Worm (Caenorhabditis elegans) whole organism, young adult: Measurements from ENCODE around the gene pdcd-2.
A peak's percentile ranks its signal among the peaks of the same experiment; 100 is the strongest.
"Not testable (repeated sequence)": the region's sequence is repeated elsewhere in the genome, so short reads cannot be mapped to it uniquely, and the experiment has no call there.

Experiments
- C17E4.6 ChIP-seq: fragments of 200-800 bp; sonication (Bioruptor generic); IDR thresholded peaks from 2 replicates; pipeline ENCODE4 v1.3.6; 2022; ENCODE audit warnings: missing genetic modification reagents, missing genetic modification characterization, missing compliant biosample characterization
- K11D2.4 ChIP-seq: fragments of 200-800 bp; sonication (Bioruptor generic); IDR thresholded peaks from 2 replicates; pipeline ENCODE4 v1.3.6; 2022; ENCODE audit warnings: missing genetic modification reagents, missing genetic modification characterization, missing compliant biosample characterization
- Y56A3A.18 ChIP-seq: fragments of 200-800 bp; sonication (Bioruptor generic); IDR thresholded peaks from 2 replicates; pipeline ENCODE4 v1.3.6; 2022; ENCODE audit warnings: missing genetic modification reagents, missing genetic modification characterization, missing compliant biosample characterization
- ZK185.1 ChIP-seq: sonication (generic microtip); optimal IDR thresholded peaks from 2 replicates; lab custom pipeline; 2016; ENCODE audit warnings: mild to moderate bottlenecking, missing genetic modification characterization, missing compliant biosample characterization; ENCODE audit not compliant: poor library complexity, severe bottlenecking
- attf-5 ChIP-seq: fragments of 200-800 bp; sonication (Bioruptor generic); optimal IDR thresholded peaks from 2 replicates; lab custom pipeline; 2018; ENCODE audit warnings: mild to moderate bottlenecking, missing genetic modification characterization, missing compliant biosample characterization
- attf-6 ChIP-seq: fragments of 200-800 bp; sonication (Bioruptor generic); IDR thresholded peaks from 2 replicates; pipeline ENCODE4 v1.3.6; 2022; ENCODE audit warnings: missing genetic modification reagents, missing genetic modification characterization, missing compliant biosample characterization
- cebp-1 ChIP-seq, 2 experiments: fragments of 200-800 bp in 1 of 2; sonication (Bioruptor generic) in 1 of 2; sonication (generic microtip) in 1 of 2; IDR thresholded peaks in 1 of 2; optimal IDR thresholded peaks in 1 of 2; 2 replicates each; pipeline versions ENCODE4 v1.3.6 to Lab custom; 2017 to 2022; ENCODE audit warnings: missing compliant biosample characterization in 2 of 2, missing genetic modification characterization in 2 of 2, mild to moderate bottlenecking in 1 of 2, missing genetic modification reagents in 1 of 2, moderate library complexity in 1 of 2
- ceh-100 ChIP-seq: fragments of 200-800 bp; sonication (Bioruptor generic); IDR thresholded peaks from 2 replicates; pipeline ENCODE4 v1.3.6; 2022; ENCODE audit warnings: missing genetic modification reagents, missing genetic modification characterization, missing compliant biosample characterization
- ceh-27 ChIP-seq: fragments of 200-800 bp; sonication (Bioruptor generic); optimal IDR thresholded peaks from 2 replicates; lab custom pipeline; 2018; ENCODE audit warnings: mild to moderate bottlenecking, missing genetic modification characterization, moderate library complexity, missing compliant biosample characterization
- ceh-79 ChIP-seq: sonication (generic microtip); optimal IDR thresholded peaks from 2 replicates; lab custom pipeline; 2017; ENCODE audit warnings: mild to moderate bottlenecking, missing genetic modification characterization, missing compliant biosample characterization
- chd-7 ChIP-seq: sonication (generic microtip); optimal IDR thresholded peaks from 2 replicates; lab custom pipeline; 2016; ENCODE audit warnings: mild to moderate bottlenecking, missing genetic modification characterization, moderate library complexity, missing compliant biosample characterization
- die-1 ChIP-seq: sonication (generic microtip); optimal IDR thresholded peaks from 2 replicates; lab custom pipeline; 2016; ENCODE audit warnings: missing genotype, mild to moderate bottlenecking, missing genetic modification characterization, missing compliant biosample characterization
- dox-1 ChIP-seq: fragments of 200-800 bp; sonication (Bioruptor generic); IDR thresholded peaks from 2 replicates; pipeline ENCODE4 v1.3.6; 2022; ENCODE audit warnings: missing genetic modification reagents, missing genetic modification characterization, missing compliant biosample characterization
- gei-17 ChIP-seq: fragments of 200-800 bp; sonication (Bioruptor generic); optimal IDR thresholded peaks from 2 replicates; lab custom pipeline; 2018; ENCODE audit warnings: mild to moderate bottlenecking, missing genetic modification characterization, missing compliant biosample characterization
- him-1 ChIP-seq: sonication (generic microtip); optimal IDR thresholded peaks from 2 replicates; lab custom pipeline; 2016; ENCODE audit warnings: missing genotype, missing genetic modification reagents, missing genetic modification characterization, missing compliant biosample characterization
- hlh-12 ChIP-seq: sonication (generic microtip); optimal IDR thresholded peaks from 2 replicates; lab custom pipeline; 2016; ENCODE audit warnings: missing genetic modification characterization, missing compliant biosample characterization
- hmg-1.2 ChIP-seq: fragments of 200-800 bp; sonication (Bioruptor generic); IDR thresholded peaks from 2 replicates; pipeline ENCODE4 v1.3.6; 2022; ENCODE audit warnings: missing genetic modification reagents, missing genetic modification characterization, missing compliant biosample characterization
- let-526 ChIP-seq: fragments of 200-800 bp; sonication (Bioruptor generic); IDR thresholded peaks from 2 replicates; pipeline ENCODE4 v1.3.6; 2022; ENCODE audit warnings: missing genetic modification reagents, missing genetic modification characterization, missing compliant biosample characterization
- lin-26 ChIP-seq: fragments of 200-800 bp; sonication (Bioruptor generic); IDR thresholded peaks from 2 replicates; pipeline ENCODE4 v1.3.6; 2022; ENCODE audit warnings: missing genetic modification reagents, missing genetic modification characterization, missing compliant biosample characterization
- lin-35 ChIP-seq, 3 experiments: fragments of 150-350 bp in 2 of 3; sonication (generic microtip) in 1 of 3; optimal IDR thresholded peaks; 2 replicates each; lab custom pipeline; 2014 to 2018; ENCODE audit warnings: missing biosample characterization in 3 of 3, missing genetic modification characterization in 3 of 3, missing genetic modification reagents in 3 of 3
- lin-40 ChIP-seq: sonication (generic microtip); optimal IDR thresholded peaks from 2 replicates; lab custom pipeline; 2016; ENCODE audit warnings: missing genetic modification characterization, mild to moderate bottlenecking, missing compliant biosample characterization, missing genotype, missing genetic modification reagents
- lin-54 ChIP-seq: fragments of 200-800 bp; sonication (Bioruptor generic); optimal IDR thresholded peaks from 2 replicates; lab custom pipeline; 2018; ENCODE audit warnings: mild to moderate bottlenecking, missing genetic modification characterization, missing compliant biosample characterization
- lsl-1 ChIP-seq: fragments of 200-800 bp; sonication (Bioruptor generic); optimal IDR thresholded peaks from 2 replicates; lab custom pipeline; 2018; ENCODE audit warnings: mild to moderate bottlenecking, missing genetic modification characterization, moderate library complexity, missing compliant biosample characterization
- lsy-27 ChIP-seq: sonication (generic microtip); optimal IDR thresholded peaks from 2 replicates; lab custom pipeline; 2017; ENCODE audit warnings: missing genetic modification characterization, mild to moderate bottlenecking, missing compliant biosample characterization, antibody characterized with exemption, missing genotype, borderline replicate concordance; ENCODE audit not compliant: insufficient read depth
- madf-10 ChIP-seq: sonication (generic microtip); optimal IDR thresholded peaks from 2 replicates; lab custom pipeline; 2016; ENCODE audit warnings: mild to moderate bottlenecking, missing genetic modification characterization, missing compliant biosample characterization
- madf-6 ChIP-seq: fragments of 200-800 bp; sonication (Bioruptor generic); IDR thresholded peaks from 2 replicates; pipeline ENCODE4 v1.3.6; 2022; ENCODE audit warnings: missing genetic modification reagents, missing genetic modification characterization, missing compliant biosample characterization
- nfya-1 ChIP-seq: sonication (generic microtip); optimal IDR thresholded peaks from 2 replicates; lab custom pipeline; 2017; ENCODE audit warnings: antibody characterized with exemption, missing compliant biosample characterization, missing genetic modification characterization, borderline replicate concordance; ENCODE audit not compliant: insufficient read depth
- nhr-80 ChIP-seq: sonication (generic microtip); optimal IDR thresholded peaks from 2 replicates; lab custom pipeline; 2016; ENCODE audit warnings: missing genetic modification characterization, missing compliant biosample characterization
- pbrm-1 ChIP-seq: fragments of 200-800 bp; sonication (Bioruptor generic); IDR thresholded peaks from 2 replicates; pipeline ENCODE4 v1.3.6; 2022; ENCODE audit warnings: missing genetic modification reagents, missing genetic modification characterization, missing compliant biosample characterization
- rcor-1 ChIP-seq: fragments of 200-800 bp; sonication (Bioruptor generic); IDR thresholded peaks from 2 replicates; pipeline ENCODE4 v1.3.6; 2022; ENCODE audit warnings: missing genetic modification reagents, missing genetic modification characterization, missing compliant biosample characterization
- repo-1 ChIP-seq: sonication (generic microtip); optimal IDR thresholded peaks from 2 replicates; lab custom pipeline; 2017; ENCODE audit warnings: mild to moderate bottlenecking, missing genetic modification characterization, missing compliant biosample characterization
- rpc-1 ChIP-seq, 2 experiments: fragments of 150-350 bp in 1 of 2; sonication (generic microtip) in 1 of 2; optimal IDR thresholded peaks; 2 replicates each; lab custom pipeline; 2014 to 2018; ENCODE audit warnings: missing biosample characterization in 1 of 2, missing genetic modification characterization in 1 of 2, missing genetic modification reagents in 1 of 2, missing genotype in 1 of 2
- snpc-1.1 ChIP-seq: sonication (generic microtip); optimal IDR thresholded peaks from 2 replicates; lab custom pipeline; 2017; ENCODE audit warnings: missing genetic modification characterization, mild to moderate bottlenecking, missing compliant biosample characterization, antibody characterized with exemption, moderate library complexity, missing genotype, missing genetic modification reagents; ENCODE audit not compliant: insufficient read depth
- snpc-3.4 ChIP-seq: sonication (generic microtip); optimal IDR thresholded peaks from 2 replicates; lab custom pipeline; 2017; ENCODE audit warnings: missing genetic modification characterization, mild to moderate bottlenecking, missing compliant biosample characterization, antibody characterized with exemption, moderate library complexity, missing genotype, missing genetic modification reagents
- snpc-4 ChIP-seq, 5 experiments: fragments of 150-350 bp in 1 of 5; sonication (generic microtip) in 4 of 5; optimal IDR thresholded peaks; 2 replicates each; lab custom pipeline; 2014 to 2018; ENCODE audit warnings: missing genetic modification characterization in 5 of 5, missing biosample characterization in 3 of 5, antibody characterized with exemption in 2 of 5, mild to moderate bottlenecking in 2 of 5, missing compliant biosample characterization in 2 of 5, missing genotype in 2 of 5, moderate library complexity in 2 of 5, missing genetic modification reagents in 1 of 5
- somi-1 ChIP-seq: fragments of 200-800 bp; sonication (Bioruptor generic); optimal IDR thresholded peaks from 2 replicates; lab custom pipeline; 2018; ENCODE audit warnings: mild to moderate bottlenecking, missing genetic modification characterization, missing compliant biosample characterization
- sptf-2 ChIP-seq: fragments of 200-800 bp; sonication (Bioruptor generic); optimal IDR thresholded peaks from 2 replicates; lab custom pipeline; 2018; ENCODE audit warnings: mild to moderate bottlenecking, missing genetic modification characterization, missing compliant biosample characterization
- ztf-18 ChIP-seq: sonication (generic microtip); optimal IDR thresholded peaks from 2 replicates; lab custom pipeline; 2016; ENCODE audit warnings: missing genotype, mild to moderate bottlenecking, missing genetic modification characterization, missing compliant biosample characterization
- ztf-22 ChIP-seq: fragments of 200-800 bp; sonication (Bioruptor generic); optimal IDR thresholded peaks from 2 replicates; lab custom pipeline; 2018; ENCODE audit warnings: mild to moderate bottlenecking, missing genetic modification characterization, moderate library complexity, missing compliant biosample characterization

The pdcd-2 gene

DNA sequence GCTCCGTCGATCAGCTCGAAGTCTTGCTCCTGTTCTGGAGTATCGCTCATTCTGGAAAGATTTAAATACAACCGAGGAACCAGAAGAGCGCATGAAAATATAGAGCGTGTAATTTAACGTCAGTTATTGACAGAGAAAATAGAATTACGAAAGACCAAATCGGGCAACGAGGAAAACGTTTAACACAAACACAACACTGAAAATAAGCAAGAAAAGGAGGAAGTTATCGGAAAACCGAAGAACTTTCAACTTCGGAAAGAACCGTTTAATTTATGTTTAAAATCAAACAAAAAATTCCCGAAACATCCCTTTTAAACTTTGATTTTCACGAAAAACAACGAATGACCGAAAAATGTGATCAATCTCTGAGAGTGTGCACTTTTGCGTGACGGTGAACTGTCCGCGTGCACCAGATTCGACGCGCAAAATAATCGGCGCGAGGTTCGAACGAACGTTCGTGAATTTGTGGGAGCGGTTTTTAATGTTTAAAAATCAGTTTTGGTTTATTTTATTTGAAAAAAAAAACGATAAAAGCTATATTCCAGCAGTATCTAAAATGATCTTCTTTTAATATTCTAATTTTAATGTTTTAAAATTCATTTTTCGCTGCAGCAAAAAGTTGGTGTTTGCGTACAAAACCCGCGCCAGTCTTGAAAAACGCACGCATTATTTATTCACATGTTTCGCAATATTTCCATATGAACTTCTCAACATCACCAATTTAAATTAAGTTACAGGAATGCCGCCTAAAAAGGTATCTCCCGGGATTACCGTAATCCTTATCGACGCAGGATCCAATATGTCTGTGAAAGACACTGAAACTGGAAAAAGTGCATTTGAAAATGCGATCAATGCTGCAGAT is 1.5 kb upstream of the pdcd-2 start, which contains the start of the genes R07E5.7 and cku-80 (continued):
- TF ChIP-seq ceh-100 (GFP tag; lab: Robert Waterston, UW) (no peak), nhr-80 (tag; lab: Kevin White, UChicago) (no peak), madf-10 (tag; lab: Kevin White, UChicago) (no peak), gei-17 (GFP tag; lab: Kevin White, UChicago) (no peak), somi-1 (GFP tag; lab: Kevin White, UChicago) (no peak), hlh-12 (no peak), lsl-1 (peak; percentile 45), Y56A3A.18 (GFP tag; lab: Robert Waterston, UW) (no peak), nfya-1 (tag; lab: Kevin White, UChicago) (no peak), ZK185.1 (tag; lab: Kevin White, UChicago) (peak; percentile 0), sptf-2 (GFP tag; lab: Kevin White, UChicago) (no peak), ztf-22 (no peak), lsy-27 (tag; lab: Kevin White, UChicago) (no peak), cebp-1 (GFP tag; IDR thresholded peaks at IDR 0.05; lab: Robert Waterston, UW) (peak; percentile 71), cebp-1 (tag; optimal IDR thresholded peaks at IDR 0.05; lab: Kevin White, UChicago) (peak; percentile 94), C17E4.6 (GFP tag; lab: Robert Waterston, UW) (no peak), lin-35 (GFP tag; optimal IDR thresholded peaks at IDR 0.05; lab: Kevin White, UChicago) (peak in 1 of 3 experiments; percentile 62), pbrm-1 (peak; percentile 46; the same call in 1 of the 2 replicates)

DNA sequence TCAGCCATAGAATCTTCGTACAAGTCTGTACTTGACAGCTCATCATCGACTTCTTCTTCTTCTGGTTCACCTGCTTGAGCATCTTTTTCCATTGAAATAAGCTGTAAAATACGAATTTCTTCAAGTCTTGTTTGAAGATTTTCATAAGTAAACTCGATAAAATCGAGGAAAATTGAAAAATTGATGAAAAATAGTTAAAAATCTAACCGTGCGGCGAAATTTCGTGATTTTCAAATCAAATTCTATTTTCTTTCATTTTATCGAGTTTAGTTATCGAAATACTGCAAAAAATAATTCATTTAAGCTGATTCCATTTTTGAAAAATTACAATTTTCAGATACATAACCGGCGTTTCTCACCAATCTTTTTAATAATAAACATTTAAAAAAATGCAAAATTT is 2.7 kb downstream of the pdcd-2 start, which contains the start of gene R07E5.11:
Gene R07E5.11, minus strand, starts transcription at position 101 of the 400 bp plus-strand sequence.
- TF ChIP-seq let-526 (GFP tag; lab: Robert Waterston, UW) (no peak), attf-6 (GFP tag; lab: Robert Waterston, UW) (no peak), snpc-1.1 (tag; lab: Kevin White, UChicago) (no peak), attf-5 (GFP tag; lab: Kevin White, UChicago) (no peak), lin-54 (no peak), him-1 (peak; percentile 34)

DNA sequence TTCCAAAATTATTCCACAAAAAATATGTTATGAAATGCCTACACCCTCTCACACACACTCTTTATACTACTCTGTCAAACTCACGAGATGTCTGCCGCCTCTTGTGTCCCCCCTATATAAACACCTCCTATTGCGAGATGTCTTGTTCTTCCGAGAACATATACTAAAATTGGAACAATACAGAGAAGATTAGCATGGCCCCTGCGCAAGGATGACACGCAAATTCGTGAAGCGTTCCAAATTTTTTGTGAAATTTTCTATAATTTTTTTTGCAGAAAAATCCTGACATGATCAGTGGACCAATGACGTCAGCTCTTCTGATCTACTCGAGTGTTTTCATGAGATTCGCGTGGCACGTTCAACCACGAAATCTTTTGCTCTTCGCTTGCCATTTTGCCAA is 3.8 kb downstream of the pdcd-2 start:
- peak; percentile 70 for TF ChIP-seq snpc-1.1 (tag; lab: Kevin White, UChicago)
- TF ChIP-seq ceh-27 (GFP tag; lab: Kevin White, UChicago): peak; percentile 7
- peak; percentile 64 for TF ChIP-seq hmg-1.2 (GFP tag; lab: Robert Waterston, UW)
- TF ChIP-seq ztf-18 (tag; lab: Kevin White, UChicago): peak; percentile 34
- TF ChIP-seq Y56A3A.18 (GFP tag; lab: Robert Waterston, UW): 0 out of 2 replicates have a peak, but pooled peaks have one; percentile 64
- TF ChIP-seq cebp-1 (GFP tag; IDR thresholded peaks at IDR 0.05; lab: Robert Waterston, UW): not testable (repeated sequence)
- peak; percentile 77 for TF ChIP-seq cebp-1 (tag; optimal IDR thresholded peaks at IDR 0.05; lab: Kevin White, UChicago)
- TF ChIP-seq rpc-1 (optimal IDR thresholded peaks at IDR 0.05; lab: Kevin White, UChicago): peak; percentile 50
- TF ChIP-seq rpc-1 (tag; optimal IDR thresholded peaks at IDR 0.05; lab: Kevin White, UChicago): peak; percentile 70
- TF ChIP-seq lin-35 (GFP tag; optimal IDR thresholded peaks at IDR 0.05; lab: Kevin White, UChicago): peak in 1 of 3 experiments; percentile 52
- TF ChIP-seq lsl-1: peak; percentile 26
- peak; percentile 61 for TF ChIP-seq chd-7 (tag; lab: Kevin White, UChicago)
- TF ChIP-seq K11D2.4: 0 out of 2 replicates have a peak, but pooled peaks have one; percentile 35
- peak; percentile 74 for TF ChIP-seq rcor-1 (GFP tag; lab: Robert Waterston, UW)
- TF ChIP-seq lin-26 (GFP tag; lab: Robert Waterston, UW): peak; percentile 78
- peak; percentile 92 for TF ChIP-seq snpc-4 (GFP tag; optimal IDR thresholded peaks at IDR 0.05; lab: Kevin White, UChicago)
- peak; percentile 94 to 99 (median 96) for TF ChIP-seq snpc-4 (tag; optimal IDR thresholded peaks at IDR 0.05; lab: Kevin White, UChicago)
- TF ChIP-seq lin-54: peak; percentile 39
- peak; percentile 73 for TF ChIP-seq snpc-3.4 (tag; lab: Kevin White, UChicago)
- peak; percentile 49 for TF ChIP-seq lin-40 (tag; lab: Kevin White, UChicago)
- peak; percentile 64 for TF ChIP-seq dox-1
- TF ChIP-seq madf-6 (GFP tag; lab: Robert Waterston, UW): peak; percentile 68
- peak; percentile 56 for TF ChIP-seq ceh-79 (tag; lab: Kevin White, UChicago)
- TF ChIP-seq repo-1 (tag; lab: Kevin White, UChicago): peak; percentile 54
- peak; percentile 2 for TF ChIP-seq die-1 (tag; lab: Kevin White, UChicago)
